Worm (Caenorhabditis elegans) whole organism, L3 larva: Measurements from ENCODE around the gene trr-1.

ENCODE experiments used
- R02D3.7 ChIP-seq: fragments of 150-350 bp; optimal IDR thresholded peaks from 2 replicates; lab custom pipeline; 2014; ENCODE audit warnings: missing biosample characterization, missing genetic modification characterization
- ZK546.5 ChIP-seq: sonication (generic microtip); optimal IDR thresholded peaks from 2 replicates; lab custom pipeline; 2017; ENCODE audit warnings: missing biosample characterization, missing genetic modification characterization
- ceh-16 ChIP-seq: sonication (generic microtip); optimal IDR thresholded peaks from 2 replicates; lab custom pipeline; 2017; ENCODE audit warnings: missing biosample characterization, missing genetic modification characterization
- ceh-28 ChIP-seq: fragments of 150-350 bp; optimal IDR thresholded peaks from 2 replicates; lab custom pipeline; 2014; ENCODE audit warnings: missing biosample characterization, missing genetic modification reagents, missing genetic modification characterization
- ceh-82 ChIP-seq: fragments of 150-350 bp; optimal IDR thresholded peaks from 2 replicates; lab custom pipeline; 2014; ENCODE audit warnings: missing biosample characterization, missing genetic modification characterization
- ceh-9 ChIP-seq: sonication (generic microtip); optimal IDR thresholded peaks from 2 replicates; lab custom pipeline; 2018; ENCODE audit warnings: missing biosample characterization, missing genetic modification characterization
- daf-12 ChIP-seq: fragments of 150-350 bp; optimal IDR thresholded peaks from 2 replicates; lab custom pipeline; 2014; ENCODE audit warnings: missing biosample characterization, missing genetic modification reagents, missing genetic modification characterization
- elt-2 ChIP-seq: sonication (generic microtip); optimal IDR thresholded peaks from 2 replicates; lab custom pipeline; 2016; ENCODE audit warnings: missing genetic modification reagents, mild to moderate bottlenecking, missing genetic modification characterization, missing compliant biosample characterization
- elt-3 ChIP-seq, 3 experiments: fragments of 150-350 bp in 1 of 3; sonication (generic microtip) in 2 of 3; optimal IDR thresholded peaks; 2 replicates in 2 of 3; 4 replicates in 1 of 3; lab custom pipeline; 2014 to 2017; ENCODE audit warnings: missing biosample characterization in 3 of 3, missing genetic modification characterization in 3 of 3
- fkh-10 ChIP-seq: sonication (generic microtip); optimal IDR thresholded peaks from 2 replicates; lab custom pipeline; 2017; ENCODE audit warnings: missing biosample characterization, missing genetic modification reagents, missing genetic modification characterization
- fkh-2 ChIP-seq: fragments of 150-350 bp; optimal IDR thresholded peaks from 2 replicates; lab custom pipeline; 2014; ENCODE audit warnings: missing biosample characterization, missing genetic modification reagents, missing genetic modification characterization
- fos-1 ChIP-seq: fragments of 150-350 bp; optimal IDR thresholded peaks from 2 replicates; lab custom pipeline; 2014; ENCODE audit warnings: missing biosample characterization, missing genetic modification characterization
- jun-1 ChIP-seq: fragments of 150-350 bp; optimal IDR thresholded peaks from 2 replicates; lab custom pipeline; 2014; ENCODE audit warnings: missing biosample characterization, missing genetic modification reagents, missing genetic modification characterization
- lin-15B ChIP-seq: fragments of 150-350 bp; optimal IDR thresholded peaks from 2 replicates; lab custom pipeline; 2014; ENCODE audit warnings: missing biosample characterization, missing genetic modification characterization
- lin-39 ChIP-seq: fragments of 150-350 bp; optimal IDR thresholded peaks from 2 replicates; lab custom pipeline; 2018; ENCODE audit warnings: missing biosample characterization, missing genetic modification reagents, missing genetic modification characterization
- lsy-12 ChIP-seq: sonication (generic microtip); optimal IDR thresholded peaks from 2 replicates; lab custom pipeline; 2016; ENCODE audit warnings: mild to moderate bottlenecking, missing genetic modification characterization, missing compliant biosample characterization
- mdl-1 ChIP-seq: fragments of 150-350 bp; optimal IDR thresholded peaks from 2 replicates; lab custom pipeline; 2014; ENCODE audit warnings: missing biosample characterization, missing genetic modification characterization
- mml-1 ChIP-seq: fragments of 150-350 bp; sonication (generic microtip); optimal IDR thresholded peaks from 3 replicates; lab custom pipeline; 2014; ENCODE audit warnings: missing biosample characterization, missing genetic modification characterization
- nfya-1 ChIP-seq: sonication (generic microtip); optimal IDR thresholded peaks from 2 replicates; lab custom pipeline; 2017; ENCODE audit warnings: missing genetic modification characterization, mild to moderate bottlenecking, missing compliant biosample characterization, antibody characterized with exemption, moderate library complexity; ENCODE audit not compliant: insufficient read depth
- nhr-11 ChIP-seq: fragments of 150-350 bp; optimal IDR thresholded peaks from 2 replicates; lab custom pipeline; 2014; ENCODE audit warnings: missing biosample characterization, missing genetic modification characterization
- nhr-12 ChIP-seq: fragments of 150-350 bp; optimal IDR thresholded peaks from 2 replicates; lab custom pipeline; 2014; ENCODE audit warnings: missing biosample characterization, missing genetic modification characterization
- nhr-23 ChIP-seq: fragments of 150-350 bp; optimal IDR thresholded peaks from 2 replicates; lab custom pipeline; 2014; ENCODE audit warnings: missing biosample characterization, missing genetic modification reagents, missing genetic modification characterization
- nhr-237 ChIP-seq: fragments of 150-350 bp; optimal IDR thresholded peaks from 2 replicates; lab custom pipeline; 2014; ENCODE audit warnings: missing biosample characterization, missing genetic modification characterization
- nhr-25 ChIP-seq: sonication (generic microtip); optimal IDR thresholded peaks from 2 replicates; lab custom pipeline; 2017; ENCODE audit warnings: missing biosample characterization, missing genetic modification characterization
- nhr-28 ChIP-seq: fragments of 150-350 bp; optimal IDR thresholded peaks from 2 replicates; lab custom pipeline; 2014; ENCODE audit warnings: missing biosample characterization, missing genetic modification characterization
- nhr-43 ChIP-seq: sonication (generic microtip); optimal IDR thresholded peaks from 2 replicates; lab custom pipeline; 2016; ENCODE audit warnings: mild to moderate bottlenecking, missing genetic modification characterization, missing compliant biosample characterization; ENCODE audit not compliant: poor library complexity, severe bottlenecking
- pha-4 ChIP-seq: fragments of 150-350 bp; optimal IDR thresholded peaks from 2 replicates; lab custom pipeline; 2014; ENCODE audit warnings: missing biosample characterization, missing genetic modification reagents, missing genetic modification characterization
- pqm-1 ChIP-seq: fragments of 150-350 bp; optimal IDR thresholded peaks from 2 replicates; lab custom pipeline; 2017; ENCODE audit warnings: missing biosample characterization, missing genetic modification characterization, inconsistent platforms
- skn-1 ChIP-seq: fragments of 150-350 bp; optimal IDR thresholded peaks from 2 replicates; lab custom pipeline; 2014; ENCODE audit warnings: missing biosample characterization, missing genetic modification characterization
- snpc-4 ChIP-seq: fragments of 150-350 bp; optimal IDR thresholded peaks from 2 replicates; lab custom pipeline; 2014; ENCODE audit warnings: missing biosample characterization, missing genetic modification characterization
- unc-39 ChIP-seq: sonication (generic microtip); optimal IDR thresholded peaks from 4 replicates; lab custom pipeline; 2017; ENCODE audit warnings: missing biosample characterization, missing genetic modification characterization
- zag-1 ChIP-seq: fragments of 150-350 bp; optimal IDR thresholded peaks from 2 replicates; lab custom pipeline; 2014; ENCODE audit warnings: missing biosample characterization, missing genetic modification characterization
- ztf-11 ChIP-seq: fragments of 150-350 bp; optimal IDR thresholded peaks from 2 replicates; lab custom pipeline; 2014; ENCODE audit warnings: missing biosample characterization, missing genetic modification characterization
- ztf-4 ChIP-seq: fragments of 150-350 bp; optimal IDR thresholded peaks from 2 replicates; lab custom pipeline; 2014; ENCODE audit warnings: missing biosample characterization, missing genetic modification characterization

trr-1 gene

DNA sequence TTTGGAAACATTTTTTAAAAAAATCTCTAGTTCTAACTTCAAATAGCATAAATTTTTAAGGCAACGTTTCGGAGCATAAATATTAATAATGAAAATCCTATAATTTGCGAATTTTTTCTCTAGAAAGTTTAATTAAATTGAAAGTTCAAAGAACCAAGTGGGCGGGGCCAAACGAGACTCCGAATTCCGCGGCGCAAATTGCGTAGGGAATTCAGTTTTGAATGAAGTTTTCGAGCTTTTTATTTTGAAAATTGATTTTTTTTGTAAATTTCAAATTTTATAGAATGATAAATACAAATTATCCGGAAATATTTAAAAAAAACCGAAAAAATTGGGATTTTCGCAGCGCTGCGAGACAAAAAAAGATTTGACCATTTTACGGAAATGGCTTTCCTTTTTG lies 45.1 kb upstream of the trr-1 start:
- TF ChIP-seq pqm-1 (tag; lab: Kevin White, UChicago) (no peak), skn-1 (tag; lab: Kevin White, UChicago) (no peak), lin-15B (no peak), ZK546.5 (tag; lab: Kevin White, UChicago) (no peak), lin-39 (tag; lab: Kevin White, UChicago) (no peak), nhr-23 (tag; lab: Kevin White, UChicago) (no peak), ceh-9 (tag; lab: Kevin White, UChicago) (no peak), ztf-11 (tag; lab: Kevin White, UChicago) (no peak), ceh-28 (no peak), ztf-4 (tag; lab: Kevin White, UChicago) (no peak), fos-1 (tag; lab: Kevin White, UChicago) (no peak), mml-1 (no peak), elt-3 (tag; optimal IDR thresholded peaks at IDR 0.05; lab: Kevin White, UChicago) (no peak)
- TF ChIP-seq, all 47 proteins: peak for 0

- TF ChIP-seq pha-4 (tag; lab: Kevin White, UChicago) (no peak), mml-1 (no peak), fkh-2 (tag; lab: Kevin White, UChicago) (no peak), ztf-11 (tag; lab: Kevin White, UChicago) (no peak), R02D3.7 (tag; lab: Kevin White, UChicago) (no peak), lin-39 (tag; lab: Kevin White, UChicago) (no peak), lin-15B (no peak), elt-3 (tag; optimal IDR thresholded peaks at IDR 0.05; lab: Kevin White, UChicago) (no peak), nhr-12 (no peak), jun-1 (tag; lab: Kevin White, UChicago) (no peak), daf-12 (tag; lab: Kevin White, UChicago) (no peak), nhr-28 (tag; lab: Kevin White, UChicago) (no peak), lsy-12 (tag; lab: Kevin White, UChicago) (no peak), zag-1 (no peak)
These were observed 44.4 kb upstream of the trr-1 start, which contains the start of gene F13D12.3 for ce11 chrII:11720102-11720501. Gene F13D12.3 (plus strand): TSS chrII:11720402.

ce11 chrII:11719533-11719932 lies 43.8 kb upstream of the trr-1 start:
- no peak for TF ChIP-seq ceh-9 (tag; lab: Kevin White, UChicago)
- TF ChIP-seq fos-1 (tag; lab: Kevin White, UChicago), result no peak

- TF ChIP-seq ceh-16 (tag; lab: Kevin White, UChicago) (no peak), elt-2 (no peak), snpc-4 (tag; lab: Kevin White, UChicago) (peak; percentile 50)
- TF ChIP-seq, all 47 proteins: peak for 1
These were observed 39.0 kb upstream of the trr-1 start for ce11 chrII:11714728-11715127.

ce11 chrII:11713569-11713968 lies 37.8 kb upstream of the trr-1 start, which contains the start of gene F13D12.10:
Gene F13D12.10 (plus strand): TSS chrII:11713799.
- TF ChIP-seq lin-39 (tag; lab: Kevin White, UChicago) (peak; percentile 55), nfya-1 (tag; lab: Kevin White, UChicago) (peak; percentile 14), nhr-11 (tag; lab: Kevin White, UChicago) (no peak)
- TF ChIP-seq, all 47 proteins: peak for 2

ce11 chrII:11710771-11711170 lies 35.0 kb upstream of the trr-1 start:
- TF ChIP-seq zag-1, result no peak
- TF ChIP-seq nhr-237 (tag; lab: Kevin White, UChicago), result no peak
- no peak for TF ChIP-seq ztf-11 (tag; lab: Kevin White, UChicago)
- no peak for TF ChIP-seq ceh-82
- no peak for TF ChIP-seq nhr-28 (tag; lab: Kevin White, UChicago)
- TF ChIP-seq pha-4 (tag; lab: Kevin White, UChicago), result no peak
- TF ChIP-seq mdl-1 (tag; lab: Kevin White, UChicago), result no peak
- no peak for TF ChIP-seq nhr-43 (tag; lab: Kevin White, UChicago)
- TF ChIP-seq elt-2, result no peak
- TF ChIP-seq ztf-4 (tag; lab: Kevin White, UChicago), result no peak
- TF ChIP-seq fkh-10 (GFP tag; lab: Kevin White, UChicago), result no peak
- no peak for TF ChIP-seq nhr-25 (tag; lab: Kevin White, UChicago)
- TF ChIP-seq pqm-1 (tag; lab: Kevin White, UChicago), result no peak
- no peak for TF ChIP-seq nhr-12
- TF ChIP-seq nfya-1 (tag; lab: Kevin White, UChicago), result no peak
- no peak for TF ChIP-seq unc-39
- no peak for TF ChIP-seq jun-1 (tag; lab: Kevin White, UChicago)
